Worm (Caenorhabditis elegans) whole organism, early embryonic: Measurements from ENCODE around the gene smc-5.
A peak's percentile ranks its signal among the peaks of the same experiment; 100 is the strongest.

ENCODE experiments used
- F13C5.2 ChIP-seq: sonication (generic microtip); optimal IDR thresholded peaks from 2 replicates; lab custom pipeline; 2017; ENCODE audit warnings: mild to moderate bottlenecking, missing genetic modification characterization, inconsistent platforms, missing compliant biosample characterization
- ama-1 ChIP-seq: fragments of 150-350 bp; optimal IDR thresholded peaks from 2 replicates; lab custom pipeline; 2014
- ceh-13 ChIP-seq: fragments of 200-800 bp; sonication (Bioruptor generic); optimal IDR thresholded peaks from 2 replicates; lab custom pipeline; 2018; ENCODE audit warnings: mild to moderate bottlenecking, missing genetic modification characterization, missing compliant biosample characterization
- ceh-36 ChIP-seq: sonication (generic microtip); optimal IDR thresholded peaks from 2 replicates; lab custom pipeline; 2016; ENCODE audit warnings: missing genetic modification characterization, inconsistent platforms, missing compliant biosample characterization
- ets-7 ChIP-seq: sonication (generic microtip); optimal IDR thresholded peaks from 2 replicates; lab custom pipeline; 2016; ENCODE audit warnings: missing genotype, missing genetic modification characterization, missing compliant biosample characterization
- flt-1 ChIP-seq: fragments of 200-800 bp; sonication (Bioruptor generic); IDR thresholded peaks from 2 replicates; pipeline ENCODE4 v1.3.6; 2022; ENCODE audit warnings: missing genetic modification characterization, missing compliant biosample characterization
- hmbx-1 ChIP-seq: sonication (generic microtip); optimal IDR thresholded peaks from 2 replicates; lab custom pipeline; 2016; ENCODE audit warnings: mild to moderate bottlenecking, missing genetic modification characterization, missing compliant biosample characterization
- hnd-1 ChIP-seq: sonication (generic microtip); optimal IDR thresholded peaks from 2 replicates; lab custom pipeline; 2016; ENCODE audit warnings: missing genetic modification characterization, missing compliant biosample characterization
- pes-1 ChIP-seq: fragments of 200-800 bp; sonication (Bioruptor generic); IDR thresholded peaks from 2 replicates; pipeline ENCODE4 v1.3.6; 2022; ENCODE audit warnings: missing genetic modification reagents, missing genetic modification characterization, missing compliant biosample characterization
- sea-1 ChIP-seq: fragments of 200-800 bp; sonication (Bioruptor generic); conservative IDR thresholded peaks from 2 replicates; pipeline ENCODE4 v1.3.6; 2022; ENCODE audit warnings: missing genetic modification characterization, missing compliant biosample characterization
- tbx-37 ChIP-seq: fragments of 200-800 bp; sonication (Bioruptor generic); conservative IDR thresholded peaks from 2 replicates; pipeline ENCODE4 v1.3.6; 2022; ENCODE audit warnings: missing genetic modification reagents, missing genetic modification characterization, missing compliant biosample characterization
- tra-4 ChIP-seq: sonication (generic microtip); optimal IDR thresholded peaks from 2 replicates; lab custom pipeline; 2017; ENCODE audit warnings: missing genetic modification characterization, missing compliant biosample characterization

- TF ChIP-seq ama-1 (no peak), pes-1 (GFP tag; lab: Robert Waterston, UW) (peak; percentile 46; the same call in 1 of the 2 replicates), F13C5.2 (tag; lab: Kevin White, UChicago) (peak; percentile 43), ceh-36 (tag; lab: Kevin White, UChicago) (no peak), sea-1 (no peak), tra-4 (tag; lab: Kevin White, UChicago) (no peak), tbx-37 (no peak), ceh-13 (no peak), hnd-1 (tag; lab: Kevin White, UChicago) (no peak), ets-7 (no peak), flt-1 (no peak), hmbx-1 (no peak)
Measured at ce11 chrII:5061794-5062368, at the start of gene smc-5.
